Worm (Caenorhabditis elegans) whole organism, L4 larva: ENCODE data around the gene mre-11.
A peak's percentile ranks its signal among the peaks of the same experiment; 100 is the strongest.

ENCODE experiments used
- F10B5.3 ChIP-seq: sonication (generic microtip); optimal IDR thresholded peaks from 2 replicates; lab custom pipeline; 2016; ENCODE audit warnings: mild to moderate bottlenecking, missing genetic modification characterization, missing compliant biosample characterization
- ZK337.2 ChIP-seq: fragments of 200-800 bp; sonication (Bioruptor generic); IDR thresholded peaks from 2 replicates; pipeline ENCODE4 v1.3.6; 2022; ENCODE audit warnings: missing genetic modification reagents, missing genetic modification characterization, missing compliant biosample characterization
- aha-1 ChIP-seq: fragments of 150-350 bp; peaks from one replicate; lab custom pipeline; 2014; ENCODE audit warnings: missing biosample characterization, missing genetic modification characterization
- ama-1 ChIP-seq: fragments of 150-350 bp; optimal IDR thresholded peaks from 2 replicates; lab custom pipeline; 2014; ENCODE audit warnings: inconsistent platforms, mixed read lengths
- attf-4 ChIP-seq: sonication (generic microtip); optimal IDR thresholded peaks from 3 replicates; lab custom pipeline; 2017; ENCODE audit warnings: missing biosample characterization, missing genetic modification characterization
- ceh-20 ChIP-seq: fragments of 200-800 bp; sonication (Bioruptor generic); IDR thresholded peaks from 2 replicates; pipeline ENCODE4 v1.3.6; 2022; ENCODE audit warnings: missing genetic modification reagents, missing genetic modification characterization, missing compliant biosample characterization
- ceh-62 ChIP-seq: sonication (generic microtip); optimal IDR thresholded peaks from 2 replicates; lab custom pipeline; 2017; ENCODE audit warnings: missing biosample characterization, missing genetic modification characterization
- ces-1 ChIP-seq: fragments of 150-350 bp; sonication (generic microtip); optimal IDR thresholded peaks from 4 replicates; lab custom pipeline; 2014; ENCODE audit warnings: missing biosample characterization, missing genetic modification reagents, missing genetic modification characterization
- daf-16 ChIP-seq, 3 experiments: sonication (generic microtip); optimal IDR thresholded peaks; 2 replicates each; lab custom pipeline; 2016 to 2017; ENCODE audit warnings: missing genetic modification characterization in 3 of 3, missing genetic modification reagents in 3 of 3, mild to moderate bottlenecking in 2 of 3, missing compliant biosample characterization in 2 of 3, missing biosample characterization in 1 of 3, moderate library complexity in 1 of 3
- daf-19 ChIP-seq: fragments of 200-800 bp; sonication (Bioruptor generic); conservative IDR thresholded peaks from 2 replicates; pipeline ENCODE4 v1.3.6; 2022; ENCODE audit warnings: missing genetic modification characterization, missing compliant biosample characterization
- daf-8 ChIP-seq: fragments of 200-800 bp; sonication (Bioruptor generic); IDR thresholded peaks from 2 replicates; pipeline ENCODE4 v1.3.6; 2022; ENCODE audit warnings: missing genetic modification characterization, missing compliant biosample characterization
- dmd-6 ChIP-seq: fragments of 200-800 bp; sonication (Bioruptor generic); IDR thresholded peaks from 2 replicates; pipeline ENCODE4 v1.3.6; 2022; ENCODE audit warnings: missing genetic modification reagents, missing genetic modification characterization, missing compliant biosample characterization
- dpl-1 ChIP-seq: fragments of 150-350 bp; optimal IDR thresholded peaks from 2 replicates; lab custom pipeline; 2014; ENCODE audit warnings: missing biosample characterization, missing genetic modification reagents, missing genetic modification characterization
- duxl-1 ChIP-seq: sonication (generic microtip); optimal IDR thresholded peaks from 2 replicates; lab custom pipeline; 2016; ENCODE audit warnings: mild to moderate bottlenecking, missing genetic modification characterization, moderate library complexity, missing compliant biosample characterization; ENCODE audit not compliant: poor library complexity
- dve-1 ChIP-seq: sonication (generic microtip); optimal IDR thresholded peaks from 2 replicates; lab custom pipeline; 2017; ENCODE audit warnings: antibody characterized with exemption, mild to moderate bottlenecking, missing genetic modification characterization, missing compliant biosample characterization; ENCODE audit not compliant: insufficient read depth
- egl-27 ChIP-seq: sonication (generic microtip); optimal IDR thresholded peaks from 3 replicates; lab custom pipeline; 2017; ENCODE audit warnings: missing biosample characterization, missing genetic modification reagents, missing genetic modification characterization
- fkh-10 ChIP-seq: fragments of 150-350 bp; optimal IDR thresholded peaks from 2 replicates; lab custom pipeline; 2014; ENCODE audit warnings: missing biosample characterization, missing genetic modification reagents, missing genetic modification characterization
- hlh-11 ChIP-seq: fragments of 200-800 bp; sonication (Bioruptor generic); optimal IDR thresholded peaks from 2 replicates; lab custom pipeline; 2018; ENCODE audit warnings: mild to moderate bottlenecking, missing genetic modification characterization, missing compliant biosample characterization
- hmg-1.1 ChIP-seq: fragments of 200-800 bp; sonication (Bioruptor generic); IDR thresholded peaks from 2 replicates; pipeline ENCODE4 v1.3.6; 2022; ENCODE audit warnings: missing genetic modification reagents, missing genetic modification characterization, missing compliant biosample characterization
- lin-38 ChIP-seq: fragments of 200-800 bp; sonication (Bioruptor generic); IDR thresholded peaks from 2 replicates; pipeline ENCODE4 v1.3.6; 2022; ENCODE audit warnings: missing genetic modification reagents, missing genetic modification characterization, missing compliant biosample characterization
- lsy-2 ChIP-seq, 2 experiments: fragments of 150-350 bp in 1 of 2; sonication (generic microtip) in 1 of 2; optimal IDR thresholded peaks; 2 replicates each; lab custom pipeline; 2014 to 2017; ENCODE audit warnings: missing biosample characterization in 2 of 2, missing genetic modification characterization in 2 of 2
- madf-5 ChIP-seq, 2 experiments: fragments of 200-800 bp; sonication (Bioruptor generic); IDR thresholded peaks; 2 replicates each; pipeline ENCODE4 v1.3.6; 2022; ENCODE audit warnings: missing compliant biosample characterization in 2 of 2, missing genetic modification characterization in 2 of 2
- mep-1 ChIP-seq: fragments of 150-350 bp; sonication (generic microtip); optimal IDR thresholded peaks from 3 replicates; lab custom pipeline; 2014; ENCODE audit warnings: missing biosample characterization, missing genetic modification characterization
- mes-2 ChIP-seq: sonication (generic microtip); optimal IDR thresholded peaks from 2 replicates; lab custom pipeline; 2016; ENCODE audit warnings: missing genotype, mild to moderate bottlenecking, missing genetic modification characterization, missing compliant biosample characterization; ENCODE audit not compliant: poor library complexity, severe bottlenecking
- mxl-2 ChIP-seq: fragments of 200-800 bp; sonication (Bioruptor generic); conservative IDR thresholded peaks from 2 replicates; pipeline ENCODE4 v1.3.6; 2022; ENCODE audit warnings: missing genetic modification reagents, missing genetic modification characterization, missing compliant biosample characterization
- nhr-111 ChIP-seq: fragments of 200-800 bp; sonication (Bioruptor generic); optimal IDR thresholded peaks from 2 replicates; lab custom pipeline; 2018; ENCODE audit warnings: mild to moderate bottlenecking, missing genetic modification characterization, missing compliant biosample characterization
- nhr-25 ChIP-seq: sonication (generic microtip); optimal IDR thresholded peaks from 2 replicates; lab custom pipeline; 2017; ENCODE audit warnings: missing genetic modification characterization, mild to moderate bottlenecking, missing compliant biosample characterization, antibody characterized with exemption, moderate library complexity, borderline replicate concordance; ENCODE audit not compliant: insufficient read depth
- nhr-28 ChIP-seq: fragments of 150-350 bp; optimal IDR thresholded peaks from 2 replicates; lab custom pipeline; 2014; ENCODE audit warnings: missing biosample characterization, missing genetic modification characterization
- nhr-48 ChIP-seq: sonication (generic microtip); optimal IDR thresholded peaks from 2 replicates; lab custom pipeline; 2016; ENCODE audit warnings: mild to moderate bottlenecking, missing genetic modification characterization, missing compliant biosample characterization
- nhr-77 ChIP-seq: fragments of 150-350 bp; optimal IDR thresholded peaks from 2 replicates; lab custom pipeline; 2014; ENCODE audit warnings: missing biosample characterization, missing genetic modification characterization
- pha-4 ChIP-seq, 2 experiments: fragments of 150-350 bp in 1 of 2; fragments of 200-800 bp in 1 of 2; sonication (Bioruptor generic) in 1 of 2; IDR thresholded peaks in 1 of 2; optimal IDR thresholded peaks in 1 of 2; 2 replicates each; pipeline versions ENCODE4 v1.3.6 to Lab custom; 2014 to 2022; ENCODE audit warnings: missing genetic modification characterization in 2 of 2, missing genetic modification reagents in 2 of 2, missing biosample characterization in 1 of 2, missing compliant biosample characterization in 1 of 2
- php-3 ChIP-seq: fragments of 200-800 bp; sonication (Bioruptor generic); IDR thresholded peaks from 2 replicates; pipeline ENCODE4 v1.3.6; 2022; ENCODE audit warnings: missing genetic modification reagents, missing genetic modification characterization, missing compliant biosample characterization
- pqm-1 ChIP-seq: sonication (generic microtip); optimal IDR thresholded peaks from 2 replicates; lab custom pipeline; 2017; ENCODE audit warnings: missing biosample characterization, missing genetic modification characterization
- saeg-2 ChIP-seq: fragments of 200-800 bp; sonication (Bioruptor generic); IDR thresholded peaks from 2 replicates; pipeline ENCODE4 v1.3.6; 2022; ENCODE audit warnings: missing genetic modification reagents, missing genetic modification characterization, missing compliant biosample characterization
- sdz-12 ChIP-seq: fragments of 200-800 bp; sonication (Bioruptor generic); optimal IDR thresholded peaks from 2 replicates; lab custom pipeline; 2018; ENCODE audit warnings: mild to moderate bottlenecking, missing genetic modification characterization, missing compliant biosample characterization
- set-16 ChIP-seq: fragments of 200-800 bp; sonication (Bioruptor generic); IDR thresholded peaks from 2 replicates; pipeline ENCODE4 v1.3.6; 2022; ENCODE audit warnings: missing genetic modification reagents, missing genetic modification characterization, missing compliant biosample characterization
- tag-97 ChIP-seq: fragments of 200-800 bp; sonication (Bioruptor generic); IDR thresholded peaks from 2 replicates; pipeline ENCODE4 v1.3.6; 2022; ENCODE audit warnings: missing genetic modification characterization, missing compliant biosample characterization
- unc-39 ChIP-seq: sonication (generic microtip); optimal IDR thresholded peaks from 2 replicates; lab custom pipeline; 2017; ENCODE audit warnings: missing biosample characterization, missing genetic modification characterization
- unc-62 ChIP-seq, 3 experiments: fragments of 150-350 bp in 1 of 3; sonication (generic microtip); optimal IDR thresholded peaks in 2 of 3; peaks in 1 of 3; 1 replicate in 1 of 3; 2 replicates in 2 of 3; lab custom pipeline; 2014 to 2017; ENCODE audit warnings: missing biosample characterization in 3 of 3, missing genetic modification characterization in 3 of 3, missing genetic modification reagents in 3 of 3, missing genotype in 1 of 3
- vab-7 ChIP-seq: fragments of 200-800 bp; sonication (Bioruptor generic); IDR thresholded peaks from 2 replicates; pipeline ENCODE4 v1.3.6; 2022; ENCODE audit warnings: missing genetic modification reagents, missing genetic modification characterization, missing compliant biosample characterization
- ztf-7 ChIP-seq: fragments of 150-350 bp; optimal IDR thresholded peaks from 2 replicates; lab custom pipeline; 2014; ENCODE audit warnings: missing biosample characterization, missing genetic modification characterization

Gene mre-11

ce11 chrV:10776528-10777055 lies 39.9 kb upstream of the mre-11 start, which contains the start of gene D1054.5:
D1054.5 (minus strand) TSS chrV:10776578.
- no peak for TF ChIP-seq daf-16 (GFP tag; optimal IDR thresholded peaks at IDR 0.05; lab: Kevin White, UChicago)
- TF ChIP-seq daf-16 (tag; optimal IDR thresholded peaks at IDR 0.05; lab: Kevin White, UChicago): peak; percentile 92
- peak; percentile 39 for TF ChIP-seq nhr-77 (tag; lab: Kevin White, UChicago)
- TF ChIP-seq vab-7 (GFP tag; lab: Robert Waterston, UW): no peak
- peak; percentile 74 for TF ChIP-seq hlh-11 (tag; lab: Kevin White, UChicago)
- no peak for TF ChIP-seq daf-19 (GFP tag; lab: Robert Waterston, UW)
- no peak for TF ChIP-seq F10B5.3 (tag; lab: Kevin White, UChicago)
- peak; percentile 55 for TF ChIP-seq pqm-1 (tag; lab: Kevin White, UChicago)
- TF ChIP-seq dve-1 (tag; lab: Kevin White, UChicago): peak; percentile 68
- peak; percentile 65 for TF ChIP-seq dmd-6
- peak; percentile 4 for TF ChIP-seq ztf-7 (tag; lab: Kevin White, UChicago)
- peak; percentile 65 for TF ChIP-seq nhr-48 (tag; lab: Kevin White, UChicago)
- no peak for TF ChIP-seq mes-2 (tag; lab: Kevin White, UChicago)
- TF ChIP-seq nhr-28 (tag; lab: Kevin White, UChicago): peak; percentile 56
- no peak for TF ChIP-seq ceh-20 (GFP tag; lab: Robert Waterston, UW)

DNA sequence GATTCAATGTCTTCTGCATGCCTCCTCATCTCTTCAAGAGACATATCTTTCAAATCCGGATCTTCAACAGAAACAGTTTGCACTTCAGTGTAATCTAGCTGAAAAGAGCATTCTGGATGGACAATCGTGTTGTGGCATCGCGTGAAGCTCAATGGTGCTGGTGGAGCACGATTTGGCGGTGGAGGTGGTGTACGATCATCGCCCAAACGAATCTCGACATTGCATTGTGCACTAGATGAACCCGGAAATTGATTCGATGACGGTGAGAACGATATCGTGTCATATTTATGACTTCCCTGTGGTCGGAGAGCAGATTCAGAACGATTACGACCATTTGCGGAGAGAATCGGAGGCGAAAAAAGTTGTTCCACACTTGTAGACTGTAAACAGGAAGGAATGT lies 36.5 kb upstream of the mre-11 start:
- TF ChIP-seq daf-8 (GFP tag; lab: Robert Waterston, UW) (no peak), unc-62 (GFP tag; optimal IDR thresholded peaks at IDR 0.05 in 1 of 2; lab: Kevin White, UChicago) (peak in 1 of 2 experiments; percentile 99), unc-62 (tag; optimal IDR thresholded peaks at IDR 0.05; lab: Kevin White, UChicago) (no peak)
- TF ChIP-seq, all 104 proteins: peak for 1

ce11 chrV:10771390-10771789 lies 34.7 kb upstream of the mre-11 start, which contains the start of gene D1054.3:
D1054.3 (plus strand) TSS chrV:10771451.
- TF ChIP-seq ama-1 (peak; percentile 42), lin-38 (GFP tag; lab: Robert Waterston, UW) (peak; percentile 53), fkh-10 (no peak), ceh-62 (no peak), duxl-1 (tag; lab: Kevin White, UChicago) (peak; percentile 17), F10B5.3 (tag; lab: Kevin White, UChicago) (no peak), mep-1 (peak; percentile 5), pha-4 (GFP tag; IDR thresholded peaks at IDR 0.05; lab: Robert Waterston, UW) (no peak), pha-4 (tag; optimal IDR thresholded peaks at IDR 0.05; lab: Kevin White, UChicago) (no peak), nhr-77 (tag; lab: Kevin White, UChicago) (no peak), unc-39 (tag; lab: Kevin White, UChicago) (no peak), sdz-12 (no peak), hmg-1.1 (no peak)

- no peak for TF ChIP-seq daf-8 (GFP tag; lab: Robert Waterston, UW)
- TF ChIP-seq php-3 (GFP tag; lab: Robert Waterston, UW): no peak
- TF ChIP-seq lsy-2 (tag; optimal IDR thresholded peaks at IDR 0.05; lab: Kevin White, UChicago): peak in 1 of 2 experiments; percentile 35
- TF ChIP-seq set-16 (GFP tag; lab: Robert Waterston, UW): no peak
- no peak for TF ChIP-seq mep-1
- peak; percentile 25 for TF ChIP-seq ces-1 (GFP tag; lab: Kevin White, UChicago)
- no peak for TF ChIP-seq tag-97 (GFP tag; lab: Robert Waterston, UW)
- TF ChIP-seq nhr-25 (tag; lab: Kevin White, UChicago): no peak
- no peak for TF ChIP-seq saeg-2 (GFP tag; lab: Robert Waterston, UW)
- TF ChIP-seq aha-1 (tag; lab: Kevin White, UChicago): no peak
- TF ChIP-seq duxl-1 (tag; lab: Kevin White, UChicago): no peak
- TF ChIP-seq lin-38 (GFP tag; lab: Robert Waterston, UW): peak; percentile 68
- TF ChIP-seq dve-1 (tag; lab: Kevin White, UChicago): no peak
- no peak for TF ChIP-seq ZK337.2 (GFP tag; lab: Robert Waterston, UW)
- TF ChIP-seq dpl-1 (GFP tag; lab: Kevin White, UChicago): peak; percentile 7
- TF ChIP-seq madf-5 (GFP tag; IDR thresholded peaks at IDR 0.05; lab: Robert Waterston, UW): no peak
- no peak for TF ChIP-seq attf-4
- TF ChIP-seq nhr-111 (GFP tag; lab: Kevin White, UChicago): no peak
- no peak for TF ChIP-seq dmd-6
- no peak for TF ChIP-seq nhr-77 (tag; lab: Kevin White, UChicago)
- no peak for TF ChIP-seq ama-1
- TF ChIP-seq hmg-1.1: no peak
- no peak for TF ChIP-seq egl-27 (tag; lab: Kevin White, UChicago)
- no peak for TF ChIP-seq mxl-2
- no peak for TF ChIP-seq daf-16 (GFP tag; optimal IDR thresholded peaks at IDR 0.05; lab: Kevin White, UChicago)
- peak; percentile 31 for TF ChIP-seq daf-16 (tag; optimal IDR thresholded peaks at IDR 0.05; lab: Kevin White, UChicago)
Measured at ce11 chrV:10770026-10770425, 33.4 kb upstream of the mre-11 start, which contains the start of the genes D1054.1 and pas-2. D1054.1 (minus strand) TSS chrV:10770217. pas-2 (plus strand) TSS chrV:10770368.
